Worm (Caenorhabditis elegans): Measurements from ENCODE around the gene tsen-2.

DNA sequence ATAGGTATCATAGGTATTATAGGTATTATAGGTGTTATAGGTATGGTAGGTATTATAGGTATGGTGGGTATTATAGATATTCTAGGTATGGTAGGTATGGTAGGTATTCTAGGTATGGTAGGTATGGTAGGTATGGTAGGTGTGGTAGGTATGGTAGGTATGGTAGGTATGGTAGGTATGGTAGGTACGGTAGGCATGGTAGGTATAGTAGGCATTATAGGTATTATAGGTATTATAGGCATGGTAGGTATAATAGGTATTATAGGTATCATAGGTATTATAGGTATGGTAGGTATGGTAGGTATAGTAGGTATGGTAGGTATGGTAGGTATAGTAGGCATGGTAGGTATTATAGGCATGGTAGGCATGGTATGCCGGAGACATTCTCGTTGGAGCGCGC, 33.9 kb upstream of the tsen-2 start:
- no peak for TF ChIP-seq hlh-12 (tag; optimal IDR thresholded peaks at IDR 0.05)
- no peak for TF ChIP-seq pha-4 (tag; optimal IDR thresholded peaks at IDR 0.05)
- TF ChIP-seq sptf-2 (GFP tag; optimal IDR thresholded peaks at IDR 0.05): no peak
- TF ChIP-seq tbp1 (GFP tag; optimal IDR thresholded peaks at IDR 0.05): no peak
- no peak for TF ChIP-seq snpc-3.4 (tag; optimal IDR thresholded peaks at IDR 0.05)
- no peak for TF ChIP-seq D2030.7 (GFP tag; IDR thresholded peaks at IDR 0.05)
- no peak for TF ChIP-seq sdz-38 (tag; optimal IDR thresholded peaks at IDR 0.05)
- TF ChIP-seq rec-8 (tag; optimal IDR thresholded peaks at IDR 0.05): no peak

Measured in whole organism, young adult.